Fruit fly (Drosophila melanogaster): ENCODE measurements around the gene CG16985.

DNA sequence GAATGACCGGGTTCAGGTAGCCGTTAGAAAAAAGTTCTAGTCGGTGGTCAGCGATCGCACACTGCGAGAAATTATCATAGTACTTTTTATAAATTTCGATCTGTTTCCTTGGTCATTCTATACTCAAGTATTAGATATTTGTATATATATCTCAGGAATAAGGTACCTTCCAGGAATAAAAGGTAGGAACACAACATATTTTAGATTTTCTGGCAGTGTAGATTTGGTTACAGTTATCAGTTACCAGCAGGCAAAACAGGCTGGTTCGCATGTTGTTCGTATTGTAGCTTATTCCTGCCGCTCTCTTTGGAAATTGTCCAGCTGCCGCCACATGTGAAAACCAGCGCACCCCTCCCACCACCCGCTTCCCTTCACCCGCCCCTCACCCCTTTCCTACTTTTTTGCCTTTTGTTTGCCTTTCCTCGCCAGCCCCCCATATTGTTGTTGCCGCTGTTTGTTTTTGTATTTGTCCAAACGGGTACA lies 17.7 kb upstream of the CG16985 start:
- peak; percentile 20 for TF ChIP-seq pad (GFP tag; optimal IDR thresholded peaks at IDR 0.05)
- TF ChIP-seq Clk (GFP tag; optimal IDR thresholded peaks at IDR 0.05) = peak; percentile 6
- no peak for TF ChIP-seq kay (GFP tag; ENCODE audit: borderline replicate concordance)
- TF ChIP-seq Crg-1 (GFP tag; optimal IDR thresholded peaks at IDR 0.05) = no peak
- TF ChIP-seq CG12768 (GFP tag; optimal IDR thresholded peaks at IDR 0.05) = peak; percentile 31
- TF ChIP-seq CG1620 (GFP tag; optimal IDR thresholded peaks at IDR 0.05) = no peak
- TF ChIP-seq CG11617 (GFP tag; optimal IDR thresholded peaks at IDR 0.05) = peak; percentile 54
- no peak for TF ChIP-seq ovo (GFP tag; optimal IDR thresholded peaks at IDR 0.05)
- TF ChIP-seq cic (GFP tag; optimal IDR thresholded peaks at IDR 0.05) = peak; percentile 18
- peak; percentile 16 for TF ChIP-seq bab1 (GFP tag; optimal IDR thresholded peaks at IDR 0.05)
- peak; percentile 43 for TF ChIP-seq CG33017 (tag; optimal IDR thresholded peaks at IDR 0.05)
- peak; percentile 60 for TF ChIP-seq CG14711 (tag; optimal IDR thresholded peaks at IDR 0.05)
- TF ChIP-seq CG7101 (tag; optimal IDR thresholded peaks at IDR 0.05) = peak; percentile 65
- TF ChIP-seq tj (GFP tag; optimal IDR thresholded peaks at IDR 0.05) = peak; percentile 52
